Fruit fly (Drosophila melanogaster) whole organism, embryonic: ENCODE data around the gene CG13896.
A peak's percentile ranks its signal among the peaks of the same experiment; 100 is the strongest.

Source experiments
- BtbVII ChIP-seq: fragments of 200-800 bp; sonication (Bioruptor generic); optimal IDR thresholded peaks from 3 replicates; lab custom pipeline; 2017; ENCODE audit warnings: missing biosample characterization, mild to moderate bottlenecking, missing genetic modification characterization
- CG10147 ChIP-seq: fragments of 200-800 bp; sonication (Bioruptor generic); optimal IDR thresholded peaks from 2 replicates; lab custom pipeline; 2019; ENCODE audit warnings: missing biosample characterization, mild to moderate bottlenecking, missing genetic modification characterization, moderate library complexity
- CG1024 ChIP-seq: fragments of 200-800 bp; sonication (Bioruptor generic); IDR thresholded peaks from 2 replicates; pipeline ENCODE4 v1.3.6; 2022; ENCODE audit warnings: missing biosample characterization, missing genetic modification characterization
- CG10267 ChIP-seq: fragments of 200-800 bp; sonication (Bioruptor generic); optimal IDR thresholded peaks from 2 replicates; lab custom pipeline; 2018; ENCODE audit warnings: missing biosample characterization, mild to moderate bottlenecking, missing genetic modification characterization, moderate library complexity
- CG10321 ChIP-seq: fragments of 200-800 bp; sonication (Bioruptor generic); IDR thresholded peaks from 2 replicates; pipeline ENCODE4 v1.3.6; 2022; ENCODE audit warnings: missing biosample characterization, missing genetic modification characterization
- CG10431 ChIP-seq: fragments of 200-800 bp; sonication (Bioruptor generic); optimal IDR thresholded peaks from 3 replicates; lab custom pipeline; 2018; ENCODE audit warnings: missing biosample characterization, mild to moderate bottlenecking, missing genetic modification characterization
- CG11398 ChIP-seq: fragments of 200-800 bp; sonication (Bioruptor generic); optimal IDR thresholded peaks from 2 replicates; lab custom pipeline; 2016; ENCODE audit warnings: missing biosample characterization, missing genetic modification characterization
- CG12299 ChIP-seq: fragments of 200-800 bp; sonication (Bioruptor generic); optimal IDR thresholded peaks from 2 replicates; lab custom pipeline; 2018; ENCODE audit warnings: missing biosample characterization, mild to moderate bottlenecking, missing genetic modification characterization
- CG13287 ChIP-seq: fragments of 200-800 bp; sonication (Bioruptor generic); IDR thresholded peaks from 2 replicates; pipeline ENCODE4 v1.3.6; 2022; ENCODE audit warnings: missing biosample characterization, missing genetic modification characterization; ENCODE audit not compliant: partially characterized antibody
- CG13624 ChIP-seq: fragments of 200-800 bp; sonication (Bioruptor generic); optimal IDR thresholded peaks from 2 replicates; lab custom pipeline; 2016; ENCODE audit warnings: missing biosample characterization, missing genetic modification characterization
- CG14441 ChIP-seq: fragments of 200-800 bp; sonication (Bioruptor generic); IDR thresholded peaks from 2 replicates; pipeline ENCODE4 v1.3.6; 2022; ENCODE audit warnings: missing biosample characterization, missing genetic modification characterization
- CG1529 ChIP-seq: fragments of 200-800 bp; sonication (Bioruptor generic); optimal IDR thresholded peaks from 3 replicates; lab custom pipeline; 2018; ENCODE audit warnings: missing biosample characterization, missing genetic modification characterization
- CG16815 ChIP-seq: fragments of 200-800 bp; sonication (Bioruptor generic); optimal IDR thresholded peaks from 3 replicates; lab custom pipeline; 2017; ENCODE audit warnings: missing biosample characterization, mild to moderate bottlenecking, missing genetic modification characterization
- CG18011 ChIP-seq: fragments of 200-800 bp; sonication (Bioruptor generic); optimal IDR thresholded peaks from 2 replicates; lab custom pipeline; 2017; ENCODE audit warnings: missing biosample characterization, missing genetic modification characterization, mild to moderate bottlenecking, moderate library complexity, missing genotype
- CG2116 ChIP-seq: fragments of 200-800 bp; sonication (Bioruptor generic); optimal IDR thresholded peaks from 3 replicates; lab custom pipeline; 2018; ENCODE audit warnings: missing biosample characterization, mild to moderate bottlenecking, missing genetic modification characterization
- CG30403 ChIP-seq: fragments of 200-800 bp; sonication (Bioruptor generic); optimal IDR thresholded peaks from 3 replicates; lab custom pipeline; 2016; ENCODE audit warnings: missing biosample characterization, missing genetic modification characterization
- CG34224 ChIP-seq: fragments of 200-800 bp; sonication (Bioruptor generic); IDR thresholded peaks from 3 replicates; pipeline ENCODE4 v1.3.6; 2022; ENCODE audit warnings: missing biosample characterization, missing genetic modification characterization; ENCODE audit not compliant: partially characterized antibody
- CG4404 ChIP-seq: fragments of 200-800 bp; sonication (Bioruptor generic); IDR thresholded peaks from 2 replicates; pipeline ENCODE4 v1.3.6; 2022; ENCODE audit warnings: missing biosample characterization, missing genetic modification characterization
- CG5953 ChIP-seq: fragments of 200-800 bp; sonication (Bioruptor generic); IDR thresholded peaks from 2 replicates; pipeline ENCODE4 v1.3.6; 2022; ENCODE audit warnings: missing biosample characterization, missing genetic modification characterization
- CG6813 ChIP-seq: fragments of 200-800 bp; sonication (Bioruptor generic); optimal IDR thresholded peaks from 2 replicates; lab custom pipeline; 2017; ENCODE audit warnings: missing biosample characterization, missing genetic modification characterization, mild to moderate bottlenecking, moderate library complexity, missing genetic modification reagents
- CG7963 ChIP-seq: fragments of 200-800 bp; sonication (Bioruptor generic); IDR thresholded peaks from 3 replicates; pipeline ENCODE4 v1.3.6; 2022; ENCODE audit warnings: missing biosample characterization, missing genetic modification characterization; ENCODE audit not compliant: partially characterized antibody
- CG9797 ChIP-seq: fragments of 200-800 bp; sonication (Bioruptor generic); optimal IDR thresholded peaks from 3 replicates; lab custom pipeline; 2018; ENCODE audit warnings: missing biosample characterization, mild to moderate bottlenecking, missing genetic modification characterization
- D ChIP-seq, 2 experiments: fragments of 200-800 bp in 1 of 2; fragments of >200 bp in 1 of 2; sonication (Bioruptor generic) in 1 of 2; optimal IDR thresholded peaks; 2 replicates in 1 of 2; 3 replicates in 1 of 2; lab custom pipeline; 2017; ENCODE audit warnings: mild to moderate bottlenecking in 1 of 2, missing biosample characterization in 1 of 2, missing genetic modification characterization in 1 of 2, missing genetic modification reagents in 1 of 2
- Eip74EF ChIP-seq, 2 experiments: fragments of 200-800 bp in 1 of 2; fragments of >200 bp in 1 of 2; sonication (Bioruptor generic) in 1 of 2; optimal IDR thresholded peaks; 2 replicates each; lab custom pipeline; 2017 to 2019; ENCODE audit warnings: missing biosample characterization in 2 of 2, missing genetic modification characterization in 2 of 2, mild to moderate bottlenecking in 1 of 2, moderate library complexity in 1 of 2
- Ets97D ChIP-seq: fragments of 200-800 bp; sonication (Bioruptor generic); optimal IDR thresholded peaks from 3 replicates; lab custom pipeline; 2016; ENCODE audit warnings: missing biosample characterization, missing genetic modification characterization
- Fer3 ChIP-seq: fragments of 200-800 bp; sonication (Bioruptor generic); optimal IDR thresholded peaks from 2 replicates; lab custom pipeline; 2018; ENCODE audit warnings: missing biosample characterization, mild to moderate bottlenecking, missing genetic modification characterization, moderate library complexity
- Lpt ChIP-seq: fragments of >200 bp; optimal IDR thresholded peaks from 2 replicates; lab custom pipeline; 2018; ENCODE audit warnings: missing biosample characterization, missing genetic modification characterization
- Mrtf ChIP-seq: fragments of 200-800 bp; sonication (Bioruptor generic); IDR thresholded peaks from 3 replicates; pipeline ENCODE4 v1.3.6; 2022; ENCODE audit warnings: missing biosample characterization, missing genetic modification characterization
- Scr ChIP-seq: fragments of 200-800 bp; sonication (Bioruptor generic); IDR thresholded peaks from 2 replicates; pipeline ENCODE4 v1.3.6; 2022; ENCODE audit warnings: missing biosample characterization, missing genetic modification characterization; ENCODE audit not compliant: partially characterized antibody
- Trl ChIP-seq, 3 experiments: fragments of >200 bp in 2 of 3; fragments of 200-800 bp in 1 of 3; sonication (Bioruptor generic) in 1 of 3; optimal IDR thresholded peaks; 2 replicates in 1 of 3; 3 replicates in 2 of 3; lab custom pipeline; 2016 to 2017; ENCODE audit warnings: missing biosample characterization in 1 of 3, missing genetic modification characterization in 1 of 3
- Xrp1 ChIP-seq: fragments of 200-800 bp; sonication (Bioruptor generic); IDR thresholded peaks from 2 replicates; pipeline ENCODE4 v1.3.6; 2022; ENCODE audit warnings: missing biosample characterization, missing genetic modification characterization
- YL-1 ChIP-seq: fragments of 200-800 bp; sonication (Bioruptor generic); optimal IDR thresholded peaks from 3 replicates; lab custom pipeline; 2017; ENCODE audit warnings: missing biosample characterization, mild to moderate bottlenecking, missing genetic modification characterization
- br ChIP-seq: fragments of >200 bp; optimal IDR thresholded peaks from 2 replicates; lab custom pipeline; 2017
- chm ChIP-seq: fragments of 200-800 bp; sonication (Bioruptor generic); IDR thresholded peaks from 2 replicates; pipeline ENCODE4 v1.3.6; 2022; ENCODE audit warnings: missing biosample characterization, missing genetic modification characterization
- crol ChIP-seq: fragments of 200-800 bp; sonication (Bioruptor generic); IDR thresholded peaks from 2 replicates; pipeline ENCODE4 v1.3.6; 2022; ENCODE audit warnings: missing biosample characterization, missing genetic modification characterization
- disco-r ChIP-seq: fragments of 200-800 bp; sonication (Bioruptor generic); optimal IDR thresholded peaks from 2 replicates; lab custom pipeline; 2016; ENCODE audit warnings: missing biosample characterization, missing genetic modification characterization
- dm ChIP-seq: fragments of 200-800 bp; sonication (Bioruptor generic); optimal IDR thresholded peaks from 3 replicates; lab custom pipeline; 2016; ENCODE audit warnings: missing biosample characterization, missing genetic modification characterization
- dysf ChIP-seq: fragments of 200-800 bp; sonication (Bioruptor generic); IDR thresholded peaks from 3 replicates; pipeline ENCODE4 v1.3.6; 2022; ENCODE audit warnings: missing biosample characterization, missing genetic modification characterization
- emc ChIP-seq: fragments of 200-800 bp; sonication (Bioruptor generic); optimal IDR thresholded peaks from 2 replicates; lab custom pipeline; 2016; ENCODE audit warnings: missing biosample characterization, missing genetic modification characterization
- hbn ChIP-seq: fragments of 200-800 bp; sonication (Bioruptor generic); IDR thresholded peaks from 2 replicates; pipeline ENCODE4 v1.3.6; 2022; ENCODE audit warnings: missing biosample characterization, missing genetic modification characterization; ENCODE audit not compliant: partially characterized antibody
- ind ChIP-seq: fragments of 200-800 bp; sonication (Bioruptor generic); optimal IDR thresholded peaks from 3 replicates; lab custom pipeline; 2016; ENCODE audit warnings: missing biosample characterization, missing genetic modification characterization
- jigr1 ChIP-seq: fragments of 200-800 bp; sonication (Bioruptor generic); IDR thresholded peaks from 3 replicates; pipeline ENCODE4 v1.3.6; 2022; ENCODE audit warnings: missing biosample characterization, missing genetic modification characterization
- jumu ChIP-seq: fragments of 200-800 bp; sonication (Bioruptor generic); optimal IDR thresholded peaks from 3 replicates; lab custom pipeline; 2016; ENCODE audit warnings: missing biosample characterization, missing genetic modification characterization
- maf-S ChIP-seq: fragments of 200-800 bp; sonication (Bioruptor generic); optimal IDR thresholded peaks from 2 replicates; lab custom pipeline; 2016; ENCODE audit warnings: missing biosample characterization, missing genetic modification characterization
- mirr ChIP-seq: fragments of 200-800 bp; sonication (Bioruptor generic); optimal IDR thresholded peaks from 3 replicates; lab custom pipeline; 2018; ENCODE audit warnings: missing biosample characterization, mild to moderate bottlenecking, missing genetic modification characterization
- mld ChIP-seq: fragments of 200-800 bp; sonication (Bioruptor generic); IDR thresholded peaks from 3 replicates; pipeline ENCODE4 v1.3.6; 2022; ENCODE audit warnings: missing biosample characterization, missing genetic modification characterization; ENCODE audit not compliant: partially characterized antibody
- ro ChIP-seq: fragments of 200-800 bp; sonication (Bioruptor generic); IDR thresholded peaks from 2 replicates; pipeline ENCODE4 v1.3.6; 2022; ENCODE audit warnings: missing biosample characterization, missing genetic modification characterization
- sim ChIP-seq: fragments of 200-800 bp; sonication (Bioruptor generic); IDR thresholded peaks from 2 replicates; pipeline ENCODE4 v1.3.6; 2022; ENCODE audit warnings: missing biosample characterization, missing genetic modification characterization
- toy ChIP-seq: fragments of 200-800 bp; sonication (Bioruptor generic); IDR thresholded peaks from 2 replicates; pipeline ENCODE4 v1.3.6; 2022; ENCODE audit warnings: missing biosample characterization, missing genetic modification characterization
- vnd ChIP-seq: fragments of 200-800 bp; sonication (Bioruptor generic); IDR thresholded peaks from 3 replicates; pipeline ENCODE4 v1.3.6; 2022; ENCODE audit warnings: missing biosample characterization, missing genetic modification characterization; ENCODE audit not compliant: partially characterized antibody
- zfh1 ChIP-seq: fragments of 200-800 bp; sonication (Bioruptor generic); IDR thresholded peaks from 3 replicates; pipeline ENCODE4 v1.3.6; 2022; ENCODE audit warnings: missing biosample characterization, missing genetic modification characterization

Gene CG13896

dm6 chr3L:721026-721425 lies 9.4 kb upstream of the CG13896 start (continued):
- TF ChIP-seq D (optimal IDR thresholded peaks at IDR 0.05; lab: Kevin White, UChicago) (no peak), D (GFP tag; optimal IDR thresholded peaks at IDR 0.05; lab: Kevin White, UChicago) (peak; percentile 45), jigr1 (GFP tag; lab: Robert Waterston, UW) (no peak), Mrtf (GFP tag; lab: Robert Waterston, UW) (no peak), Trl (optimal IDR thresholded peaks at IDR 0.05; lab: Kevin White, UChicago) (no peak), Trl (GFP tag; optimal IDR thresholded peaks at IDR 0.05; lab: Kevin White, UChicago) (peak; percentile 4), dysf (GFP tag; lab: Robert Waterston, UW) (peak; percentile 29; the same call in 1 of the 3 replicates), Eip74EF (GFP tag; optimal IDR thresholded peaks at IDR 0.05; lab: Kevin White, UChicago) (no peak), CG34224 (GFP tag; lab: Robert Waterston, UW) (no peak), ro (GFP tag; lab: Robert Waterston, UW) (no peak), CG10321 (GFP tag; lab: Robert Waterston, UW) (no peak), CG13624 (no peak), jumu (GFP tag; lab: Kevin White, UChicago) (peak; percentile 51), BtbVII (GFP tag; lab: Kevin White, UChicago) (no peak), chm (GFP tag; lab: Robert Waterston, UW) (0 out of 2 replicates have a peak, but pooled peaks have one; percentile 26), CG18011 (GFP tag; lab: Kevin White, UChicago) (no peak), br (lab: Kevin White, UChicago) (no peak), dm (GFP tag; lab: Kevin White, UChicago) (no peak), Xrp1 (peak; percentile 72), CG7963 (GFP tag; lab: Robert Waterston, UW) (no peak), CG1024 (GFP tag; lab: Robert Waterston, UW) (no peak), sim (GFP tag; lab: Robert Waterston, UW) (no peak), CG2116 (GFP tag; lab: Kevin White, UChicago) (no peak), mirr (GFP tag; lab: Kevin White, UChicago) (no peak), maf-S (GFP tag; lab: Kevin White, UChicago) (no peak), mld (no peak), CG6813 (no peak), CG1529 (no peak), hbn (GFP tag; lab: Robert Waterston, UW) (no peak), Fer3 (tag; lab: Kevin White, UChicago) (no peak), CG13287 (GFP tag; lab: Robert Waterston, UW) (no peak), CG10267 (tag; lab: Kevin White, UChicago) (peak; percentile 38), vnd (GFP tag; lab: Robert Waterston, UW) (no peak), Scr (no peak), CG12299 (tag; lab: Kevin White, UChicago) (no peak), Ets97D (GFP tag; lab: Kevin White, UChicago) (no peak), CG9797 (GFP tag; lab: Kevin White, UChicago) (no peak), Lpt (GFP tag; lab: Kevin White, UChicago) (no peak), CG11398 (GFP tag; lab: Kevin White, UChicago) (no peak), YL-1 (GFP tag; lab: Kevin White, UChicago) (no peak), toy (no peak), CG16815 (GFP tag; lab: Kevin White, UChicago) (no peak), emc (GFP tag; lab: Kevin White, UChicago) (no peak), CG10431 (GFP tag; lab: Kevin White, UChicago) (no peak), CG5953 (GFP tag; lab: Robert Waterston, UW) (no peak), zfh1 (peak; percentile 49; the same call in 2 of the 3 replicates), CG4404 (GFP tag; lab: Robert Waterston, UW) (no peak), CG30403 (GFP tag; lab: Kevin White, UChicago) (peak; percentile 6), crol (GFP tag; lab: Robert Waterston, UW) (no peak), CG10147 (GFP tag; lab: Kevin White, UChicago) (no peak), ind (GFP tag; lab: Kevin White, UChicago) (no peak), CG14441 (GFP tag; lab: Robert Waterston, UW) (0 out of 2 replicates have a peak, but pooled peaks have one; percentile 16), disco-r (GFP tag; lab: Kevin White, UChicago) (no peak)
